Fruit fly (Drosophila melanogaster) whole organism, prepupa: Measurements from ENCODE around the gene eIF4EHP.

Source experiments
- Blimp-1 ChIP-seq: fragments of 200-800 bp; sonication (Bioruptor generic); optimal IDR thresholded peaks from 3 replicates; lab custom pipeline; 2017; ENCODE audit warnings: missing biosample characterization, missing genetic modification characterization, mild to moderate bottlenecking, moderate library complexity, missing genetic modification reagents
- CG10669 ChIP-seq: fragments of 200-800 bp; sonication (Bioruptor generic); optimal IDR thresholded peaks from 3 replicates; lab custom pipeline; 2018; ENCODE audit warnings: missing biosample characterization, mild to moderate bottlenecking, missing genetic modification characterization, moderate library complexity
- CG11294 ChIP-seq: fragments of 200-800 bp; sonication (Bioruptor generic); IDR thresholded peaks from 2 replicates; pipeline ENCODE4 v1.3.6; 2022; ENCODE audit warnings: missing biosample characterization, missing genetic modification characterization
- CG15336 ChIP-seq: fragments of 200-800 bp; sonication (Bioruptor generic); IDR thresholded peaks from 2 replicates; pipeline ENCODE4 v1.3.6; 2022; ENCODE audit warnings: missing biosample characterization, missing genetic modification characterization
- CG3032 ChIP-seq: fragments of 200-800 bp; optimal IDR thresholded peaks from 2 replicates; lab custom pipeline; 2019; ENCODE audit warnings: missing biosample characterization, mild to moderate bottlenecking, missing genetic modification characterization, moderate library complexity
- CG32006 ChIP-seq: fragments of 200-800 bp; sonication (Bioruptor generic); optimal IDR thresholded peaks from 3 replicates; lab custom pipeline; 2017; ENCODE audit warnings: missing biosample characterization, mild to moderate bottlenecking, missing genetic modification characterization
- CG34406 ChIP-seq: fragments of 200-800 bp; sonication (Bioruptor generic); optimal IDR thresholded peaks from 3 replicates; lab custom pipeline; 2016; ENCODE audit warnings: missing biosample characterization, missing genetic modification characterization
- CG4318 ChIP-seq: fragments of 200-800 bp; sonication (Bioruptor generic); optimal IDR thresholded peaks from 3 replicates; lab custom pipeline; 2017; ENCODE audit warnings: missing biosample characterization, mild to moderate bottlenecking, missing genetic modification characterization
- CG6792 ChIP-seq: fragments of 200-800 bp; sonication (Bioruptor generic); optimal IDR thresholded peaks from 3 replicates; lab custom pipeline; 2016; ENCODE audit warnings: missing biosample characterization, missing genetic modification characterization
- CG6808 ChIP-seq: fragments of 200-800 bp; sonication (Bioruptor generic); optimal IDR thresholded peaks from 3 replicates; lab custom pipeline; 2017; ENCODE audit warnings: missing biosample characterization, missing genetic modification characterization, mild to moderate bottlenecking, moderate library complexity, missing genetic modification reagents
- CG6854 ChIP-seq: fragments of 200-800 bp; sonication (Bioruptor generic); optimal IDR thresholded peaks from 2 replicates; lab custom pipeline; 2017; ENCODE audit warnings: missing biosample characterization, mild to moderate bottlenecking, missing genetic modification characterization
- CG8119 ChIP-seq: fragments of 200-800 bp; sonication (Bioruptor generic); IDR thresholded peaks from 3 replicates; pipeline ENCODE4 v1.3.6; 2022; ENCODE audit warnings: missing biosample characterization, missing genetic modification characterization
- CG8632 ChIP-seq: fragments of 200-800 bp; sonication (Bioruptor generic); optimal IDR thresholded peaks from 3 replicates; lab custom pipeline; 2016; ENCODE audit warnings: missing biosample characterization, missing genetic modification characterization
- Eip78C ChIP-seq: fragments of 200-800 bp; sonication (Bioruptor generic); peaks from one replicate; lab custom pipeline; 2016; ENCODE audit warnings: missing biosample characterization, missing genetic modification characterization
- Eip93F ChIP-seq: fragments of 200-800 bp; sonication (Bioruptor generic); optimal IDR thresholded peaks from 2 replicates; lab custom pipeline; 2016; ENCODE audit warnings: missing biosample characterization, mild to moderate bottlenecking, missing genetic modification characterization
- Ets21C ChIP-seq: fragments of 200-800 bp; sonication (Bioruptor generic); optimal IDR thresholded peaks from 3 replicates; lab custom pipeline; 2016; ENCODE audit warnings: missing biosample characterization, missing genetic modification characterization
- Hr39 ChIP-seq: fragments of 200-800 bp; sonication (Bioruptor generic); optimal IDR thresholded peaks from 2 replicates; lab custom pipeline; 2016; ENCODE audit warnings: missing biosample characterization, missing genetic modification characterization
- Hr4 ChIP-seq: fragments of 200-800 bp; sonication (Bioruptor generic); optimal IDR thresholded peaks from 3 replicates; lab custom pipeline; 2016; ENCODE audit warnings: missing biosample characterization, missing genetic modification characterization
- Met ChIP-seq: fragments of 200-800 bp; sonication (Bioruptor generic); optimal IDR thresholded peaks from 3 replicates; lab custom pipeline; 2016; ENCODE audit warnings: missing biosample characterization, missing genetic modification characterization
- Smox ChIP-seq: fragments of 200-800 bp; sonication (Bioruptor generic); optimal IDR thresholded peaks from 3 replicates; lab custom pipeline; 2016; ENCODE audit warnings: missing biosample characterization, missing genetic modification characterization
- Sox14 ChIP-seq: fragments of 200-800 bp; sonication (Bioruptor generic); optimal IDR thresholded peaks from 3 replicates; lab custom pipeline; 2016; ENCODE audit warnings: missing biosample characterization, missing genetic modification characterization
- achi ChIP-seq: fragments of 200-800 bp; sonication (Bioruptor generic); optimal IDR thresholded peaks from 3 replicates; lab custom pipeline; 2016; ENCODE audit warnings: missing biosample characterization, missing genetic modification characterization
- acj6 ChIP-seq: fragments of 200-800 bp; sonication (Bioruptor generic); optimal IDR thresholded peaks from 3 replicates; lab custom pipeline; 2016; ENCODE audit warnings: missing biosample characterization, missing genetic modification characterization
- cyc ChIP-seq: fragments of 200-800 bp; sonication (Bioruptor generic); optimal IDR thresholded peaks from 3 replicates; lab custom pipeline; 2016; ENCODE audit warnings: missing biosample characterization, missing genetic modification characterization
- dsx ChIP-seq: fragments of 200-800 bp; optimal IDR thresholded peaks from 3 replicates; lab custom pipeline; 2019; ENCODE audit warnings: missing biosample characterization, mild to moderate bottlenecking, missing genetic modification characterization, moderate library complexity; ENCODE audit not compliant: poor library complexity, severe bottlenecking
- eg ChIP-seq: fragments of 200-800 bp; sonication (Bioruptor generic); IDR thresholded peaks from 3 replicates; pipeline ENCODE4 v1.3.6; 2022; ENCODE audit warnings: missing biosample characterization, missing genetic modification characterization
- fd59A ChIP-seq: fragments of 200-800 bp; sonication (Bioruptor generic); optimal IDR thresholded peaks from 2 replicates; lab custom pipeline; 2017; ENCODE audit warnings: missing biosample characterization, mild to moderate bottlenecking, missing genetic modification characterization, missing genetic modification reagents
- fkh ChIP-seq: fragments of 200-800 bp; sonication (Bioruptor generic); optimal IDR thresholded peaks from 3 replicates; lab custom pipeline; 2017; ENCODE audit warnings: missing biosample characterization, mild to moderate bottlenecking, missing genetic modification characterization, moderate library complexity
- pdm3 ChIP-seq: fragments of 200-800 bp; sonication (Bioruptor generic); optimal IDR thresholded peaks from 3 replicates; lab custom pipeline; 2016; ENCODE audit warnings: missing biosample characterization, missing genetic modification characterization
- ss ChIP-seq, 2 experiments: fragments of 200-800 bp; sonication (Bioruptor generic); optimal IDR thresholded peaks; 2 replicates in 1 of 2; 3 replicates in 1 of 2; lab custom pipeline; 2017 to 2018; ENCODE audit warnings: mild to moderate bottlenecking in 2 of 2, missing biosample characterization in 2 of 2, missing genetic modification characterization in 2 of 2, moderate library complexity in 1 of 2
- svp ChIP-seq: fragments of 200-800 bp; sonication (Bioruptor generic); peaks from one replicate; lab custom pipeline; 2016; ENCODE audit warnings: missing biosample characterization, missing genetic modification characterization
- vri ChIP-seq: fragments of 200-800 bp; sonication (Bioruptor generic); optimal IDR thresholded peaks from 3 replicates; lab custom pipeline; 2016; ENCODE audit warnings: missing biosample characterization, mild to moderate bottlenecking, missing genetic modification characterization

Gene eIF4EHP

dm6 chr3R:24105312-24105902, 3.4 kb downstream of the eIF4EHP start, which contains the start of gene Syx1A (continued):
- TF ChIP-seq Met = no peak
- TF ChIP-seq pdm3 = no peak
- TF ChIP-seq Smox (GFP tag; lab: Kevin White, UChicago) = no peak
- no peak for TF ChIP-seq Eip93F
- no peak for TF ChIP-seq achi (GFP tag; lab: Kevin White, UChicago)
- no peak for TF ChIP-seq CG11294 (GFP tag; lab: Robert Waterston, UW)
- no peak for TF ChIP-seq CG3032 (tag; lab: Kevin White, UChicago)
- TF ChIP-seq CG8119 (GFP tag; lab: Robert Waterston, UW) = no peak

dm6 chr3R:24104471-24105311, 4.1 kb downstream of the eIF4EHP start:
- TF ChIP-seq Blimp-1 (GFP tag; lab: Kevin White, UChicago) (peak; percentile 18), Sox14 (GFP tag; lab: Kevin White, UChicago) (no peak), achi (GFP tag; lab: Kevin White, UChicago) (no peak), Eip78C (GFP tag; lab: Kevin White, UChicago) (peak; percentile 74), CG6854 (GFP tag; lab: Kevin White, UChicago) (peak; percentile 28), ss (GFP tag; optimal IDR thresholded peaks at IDR 0.05; lab: Kevin White, UChicago) (peak; percentile 12 to 23)

- no peak for TF ChIP-seq CG8632 (GFP tag; lab: Kevin White, UChicago)
- no peak for TF ChIP-seq Hr39 (GFP tag; lab: Kevin White, UChicago)
- no peak for TF ChIP-seq Blimp-1 (GFP tag; lab: Kevin White, UChicago)
- TF ChIP-seq acj6 = no peak
- TF ChIP-seq Ets21C (GFP tag; lab: Kevin White, UChicago) = no peak
- TF ChIP-seq CG10669 (GFP tag; lab: Kevin White, UChicago) = no peak
- no peak for TF ChIP-seq CG15336 (GFP tag; lab: Robert Waterston, UW)
Measured at dm6 chr3R:24103708-24104107, 5.1 kb downstream of the eIF4EHP start.

- TF ChIP-seq fkh (GFP tag; lab: Kevin White, UChicago) (peak; percentile 61), CG4318 (no peak)
Measured at dm6 chr3R:24102387-24102786, 6.4 kb downstream of the eIF4EHP start.

dm6 chr3R:24101437-24101836, 7.3 kb downstream of the eIF4EHP start:
- TF ChIP-seq cyc (GFP tag; lab: Kevin White, UChicago) (no peak), Blimp-1 (GFP tag; lab: Kevin White, UChicago) (no peak), CG34406 (GFP tag; lab: Kevin White, UChicago) (no peak), svp (GFP tag; lab: Kevin White, UChicago) (no peak), Hr39 (GFP tag; lab: Kevin White, UChicago) (no peak), fd59A (GFP tag; lab: Kevin White, UChicago) (no peak), CG6854 (GFP tag; lab: Kevin White, UChicago) (no peak), vri (no peak)

- peak; percentile 5 for TF ChIP-seq pdm3
- TF ChIP-seq dsx (GFP tag; lab: Kevin White, UChicago) = no peak
- TF ChIP-seq eg (GFP tag; lab: Robert Waterston, UW) = 0 out of 3 replicates have a peak, but pooled peaks have one; percentile 15
- no peak for TF ChIP-seq CG6792
- peak; percentile 26 for TF ChIP-seq Hr4 (GFP tag; lab: Kevin White, UChicago)
- TF ChIP-seq CG32006 (GFP tag; lab: Kevin White, UChicago) = peak; percentile 17
- no peak for TF ChIP-seq CG6808 (GFP tag; lab: Kevin White, UChicago)
- TF ChIP-seq fd59A (GFP tag; lab: Kevin White, UChicago) = no peak
- 0 out of 3 replicates have a peak, but pooled peaks have one; percentile 17 for TF ChIP-seq CG8119 (GFP tag; lab: Robert Waterston, UW)
- TF ChIP-seq, all 60 proteins: peak for 5
Measured at dm6 chr3R:24100717-24101116, 8.0 kb downstream of the eIF4EHP start.
